Worm (Caenorhabditis elegans) whole organism, L3 larva: ENCODE measurements around the gene cyp-33B1.

Experiments
- R02D3.7 ChIP-seq: fragments of 150-350 bp; optimal IDR thresholded peaks from 2 replicates; lab custom pipeline; 2014; ENCODE audit warnings: missing biosample characterization, missing genetic modification characterization
- ama-1 ChIP-seq: fragments of 150-350 bp; optimal IDR thresholded peaks from 2 replicates; lab custom pipeline; 2018
- ceh-28 ChIP-seq: fragments of 150-350 bp; optimal IDR thresholded peaks from 2 replicates; lab custom pipeline; 2014; ENCODE audit warnings: missing biosample characterization, missing genetic modification reagents, missing genetic modification characterization
- daf-12 ChIP-seq: fragments of 150-350 bp; optimal IDR thresholded peaks from 2 replicates; lab custom pipeline; 2014; ENCODE audit warnings: missing biosample characterization, missing genetic modification reagents, missing genetic modification characterization
- elt-1 ChIP-seq: fragments of 150-350 bp; optimal IDR thresholded peaks from 2 replicates; lab custom pipeline; 2014; ENCODE audit warnings: missing biosample characterization, missing genetic modification characterization
- hmg-11 ChIP-seq: sonication (generic microtip); optimal IDR thresholded peaks from 2 replicates; lab custom pipeline; 2016; ENCODE audit warnings: missing genetic modification characterization, missing compliant biosample characterization
- nfya-1 ChIP-seq: sonication (generic microtip); optimal IDR thresholded peaks from 2 replicates; lab custom pipeline; 2017; ENCODE audit warnings: missing genetic modification characterization, mild to moderate bottlenecking, missing compliant biosample characterization, antibody characterized with exemption, moderate library complexity; ENCODE audit not compliant: insufficient read depth
- nhr-11 ChIP-seq: fragments of 150-350 bp; optimal IDR thresholded peaks from 2 replicates; lab custom pipeline; 2014; ENCODE audit warnings: missing biosample characterization, missing genetic modification characterization
- nhr-23 ChIP-seq: fragments of 150-350 bp; optimal IDR thresholded peaks from 2 replicates; lab custom pipeline; 2014; ENCODE audit warnings: missing biosample characterization, missing genetic modification reagents, missing genetic modification characterization
- nhr-25 ChIP-seq: sonication (generic microtip); optimal IDR thresholded peaks from 2 replicates; lab custom pipeline; 2017; ENCODE audit warnings: missing biosample characterization, missing genetic modification characterization
- nhr-76 ChIP-seq: fragments of 150-350 bp; sonication (generic microtip); optimal IDR thresholded peaks from 5 replicates; lab custom pipeline; 2014; ENCODE audit warnings: missing biosample characterization, missing genetic modification characterization
- nhr-77 ChIP-seq: fragments of 150-350 bp; optimal IDR thresholded peaks from 2 replicates; lab custom pipeline; 2014; ENCODE audit warnings: missing biosample characterization, missing genetic modification characterization
- tbx-2 ChIP-seq: sonication (generic microtip); optimal IDR thresholded peaks from 2 replicates; lab custom pipeline; 2016; ENCODE audit warnings: mild to moderate bottlenecking, missing genetic modification characterization, missing compliant biosample characterization
- unc-62 ChIP-seq: fragments of 150-350 bp; sonication (generic microtip); optimal IDR thresholded peaks from 4 replicates; lab custom pipeline; 2014; ENCODE audit warnings: missing biosample characterization, missing genetic modification reagents, missing genetic modification characterization

ce11 chrV:9009175-9009574 is 32.0 kb upstream of the cyp-33B1 start, which contains the start of gene srx-2:
- TF ChIP-seq daf-12 (no peak), ceh-28 (tag; lab: Kevin White, UChicago) (no peak), R02D3.7 (tag; lab: Kevin White, UChicago) (no peak), nhr-25 (tag; lab: Kevin White, UChicago) (no peak), ama-1 (lab: Kevin White, UChicago) (no peak), nfya-1 (tag; lab: Kevin White, UChicago) (no peak), nhr-11 (tag; lab: Kevin White, UChicago) (no peak), nhr-76 (no peak), hmg-11 (tag; lab: Kevin White, UChicago) (no peak), unc-62 (no peak), tbx-2 (tag; lab: Kevin White, UChicago) (no peak), nhr-23 (no peak), nhr-77 (no peak), elt-1 (tag; lab: Kevin White, UChicago) (no peak)
